Worm (Caenorhabditis elegans): ENCODE results near the gene cfap-36.

Gene cfap-36

ce11 chrV:172110-172509, at the start of gene cfap-36:
TSS of gene cfap-36 (minus strand) at chrV:172210.
- TF ChIP-seq rnt-1 (tag; optimal IDR thresholded peaks at IDR 0.05) (no peak), ceh-6 (GFP tag; optimal IDR thresholded peaks at IDR 0.05) (no peak), ceh-14 (tag; optimal IDR thresholded peaks at IDR 0.05) (no peak), che-1 (tag; optimal IDR thresholded peaks at IDR 0.05) (no peak), elt-4 (tag; optimal IDR thresholded peaks at IDR 0.05) (no peak), tbx-7 (tag; optimal IDR thresholded peaks at IDR 0.05) (no peak), unc-3 (GFP tag; conservative IDR thresholded peaks at IDR 0.05) (no peak), unc-3 (tag; optimal IDR thresholded peaks at IDR 0.05) (no peak), ceh-45 (GFP tag; IDR thresholded peaks at IDR 0.05) (no peak), syd-9 (tag; optimal IDR thresholded peaks at IDR 0.05) (no peak), nhr-11 (tag; optimal IDR thresholded peaks at IDR 0.05) (no peak), ets-4 (tag; optimal IDR thresholded peaks at IDR 0.05) (no peak), ceh-22 (tag; optimal IDR thresholded peaks at IDR 0.05) (no peak), gmeb-2 (tag; optimal IDR thresholded peaks at IDR 0.05) (no peak), fkh-6 (tag; optimal IDR thresholded peaks at IDR 0.05) (no peak)

ce11 chrV:219632-220031, 47.6 kb upstream of the cfap-36 start, which contains the start of gene srh-80:
TSS of gene srh-80 (plus strand) at chrV:219932.
- TF ChIP-seq pqm-1 (tag; optimal IDR thresholded peaks at IDR 0.05) (no peak), eyg-1 (tag; optimal IDR thresholded peaks at IDR 0.05) (no peak), hlh-13 (GFP tag; optimal IDR thresholded peaks at IDR 0.05) (no peak), pag-3 (tag; optimal IDR thresholded peaks at IDR 0.05; ENCODE audit: borderline replicate concordance) (no peak), unc-55 (GFP tag; optimal IDR thresholded peaks at IDR 0.05) (no peak), dmd-4 (tag; optimal IDR thresholded peaks at IDR 0.05; ENCODE audit: borderline replicate concordance) (no peak), elt-4 (tag; optimal IDR thresholded peaks at IDR 0.05) (no peak), mec-3 (tag; optimal IDR thresholded peaks at IDR 0.05; ENCODE audit: borderline replicate concordance) (no peak), nhr-11 (tag; optimal IDR thresholded peaks at IDR 0.05) (no peak)

ce11 chrV:216847-217246, 44.8 kb upstream of the cfap-36 start, which contains the start of gene srh-78:
TSS of gene srh-78 (plus strand) at chrV:217147.
- TF ChIP-seq sox-2 (GFP tag; IDR thresholded peaks at IDR 0.05): no peak
- TF ChIP-seq unc-55 (GFP tag; optimal IDR thresholded peaks at IDR 0.05): no peak
- no peak for TF ChIP-seq ceh-31 (tag; optimal IDR thresholded peaks at IDR 0.05)
- no peak for TF ChIP-seq ztf-16 (tag; optimal IDR thresholded peaks at IDR 0.05)
- no peak for TF ChIP-seq hlh-15 (tag; optimal IDR thresholded peaks at IDR 0.05)
- no peak for TF ChIP-seq ceh-22 (tag; optimal IDR thresholded peaks at IDR 0.05)
- no peak for TF ChIP-seq ceh-30 (tag; optimal IDR thresholded peaks at IDR 0.05)
- TF ChIP-seq K09A11.1 (tag; optimal IDR thresholded peaks at IDR 0.05; ENCODE audit: insufficient read depth): no peak
- no peak for TF ChIP-seq odd-2 (tag; optimal IDR thresholded peaks at IDR 0.05)
- TF ChIP-seq lin-11 (tag; optimal IDR thresholded peaks at IDR 0.05): no peak
- no peak for TF ChIP-seq pros-1 (tag; optimal IDR thresholded peaks at IDR 0.05)
- TF ChIP-seq nfya-1 (tag; optimal IDR thresholded peaks at IDR 0.05): no peak
- TF ChIP-seq pqm-1 (tag; optimal IDR thresholded peaks at IDR 0.05): no peak
- TF ChIP-seq hlh-8 (tag; optimal IDR thresholded peaks at IDR 0.05): no peak
- no peak for TF ChIP-seq unc-42 (tag; optimal IDR thresholded peaks at IDR 0.05)

DNA sequence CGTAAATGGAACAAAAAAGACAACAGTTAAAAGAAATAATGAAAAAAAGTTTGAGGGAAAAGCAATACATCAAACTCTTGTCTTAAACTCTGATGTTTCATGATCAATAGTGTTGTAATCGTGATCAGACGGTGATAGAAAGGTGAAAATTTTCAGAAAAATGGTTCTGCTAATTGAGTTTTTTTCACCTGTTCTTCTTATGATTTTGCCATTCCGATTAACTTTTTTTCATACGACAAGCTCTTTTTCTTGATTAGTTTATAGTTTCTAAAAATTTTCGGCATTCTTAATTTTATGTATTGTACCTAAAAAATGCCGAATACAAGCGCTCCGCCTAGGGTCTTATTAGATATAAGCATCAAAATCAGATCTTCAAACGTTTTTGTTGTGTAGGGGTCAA, 43.7 kb upstream of the cfap-36 start:
- TF ChIP-seq Y22D7AL.16 (tag; optimal IDR thresholded peaks at IDR 0.05) (no peak), hlh-8 (tag; optimal IDR thresholded peaks at IDR 0.05) (no peak), mec-3 (tag; optimal IDR thresholded peaks at IDR 0.05; ENCODE audit: borderline replicate concordance) (no peak), lim-6 (tag; optimal IDR thresholded peaks at IDR 0.05) (no peak), ceh-45 (GFP tag; IDR thresholded peaks at IDR 0.05) (no peak), pag-3 (tag; optimal IDR thresholded peaks at IDR 0.05; ENCODE audit: borderline replicate concordance) (no peak), fkh-6 (tag; optimal IDR thresholded peaks at IDR 0.05) (no peak), ztf-16 (tag; optimal IDR thresholded peaks at IDR 0.05) (no peak), hlh-15 (tag; optimal IDR thresholded peaks at IDR 0.05) (no peak), gmeb-2 (tag; optimal IDR thresholded peaks at IDR 0.05) (no peak), ceh-22 (tag; optimal IDR thresholded peaks at IDR 0.05) (no peak), hlh-13 (GFP tag; optimal IDR thresholded peaks at IDR 0.05) (no peak), ama-1 (optimal IDR thresholded peaks at IDR 0.05) (no peak), unc-86 (tag; optimal IDR thresholded peaks at IDR 0.05) (no peak), C38D4.7 (GFP tag; optimal IDR thresholded peaks at IDR 0.05) (no peak), zip-5 (tag; optimal IDR thresholded peaks at IDR 0.05) (no peak), ceh-14 (tag; optimal IDR thresholded peaks at IDR 0.05) (no peak)

Data from whole organism, late embryonic.